Fruit fly (Drosophila melanogaster): ENCODE measurements around the gene CG14787.

DNA sequence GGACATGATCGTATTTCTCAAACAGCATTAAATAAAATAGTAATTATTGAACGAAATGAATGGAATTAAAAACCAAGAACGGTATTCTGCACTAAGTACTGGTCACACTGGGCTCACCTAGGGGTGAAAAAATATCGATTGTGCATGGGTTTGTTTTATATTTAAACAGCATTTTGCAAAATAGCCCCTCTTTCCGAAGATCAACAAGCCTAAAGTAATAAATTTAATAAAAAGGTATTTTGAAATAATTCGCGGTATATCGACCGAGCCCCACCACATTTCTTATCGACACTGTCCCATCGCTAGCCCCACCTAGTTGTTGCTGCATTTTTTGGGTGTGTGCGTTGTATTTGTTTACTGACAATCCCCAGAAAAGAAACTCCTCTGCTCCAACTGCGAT, 9.1 kb upstream of the CG14787 start, which contains the start of gene pck:
- TF ChIP-seq CG14655 (GFP tag; optimal IDR thresholded peaks at IDR 0.05) = no peak
- TF ChIP-seq Pif1A (GFP tag; optimal IDR thresholded peaks at IDR 0.05) = no peak
- TF ChIP-seq CG34367 (tag; optimal IDR thresholded peaks at IDR 0.05) = no peak
- no peak for TF ChIP-seq gl (tag; optimal IDR thresholded peaks at IDR 0.05)
- TF ChIP-seq CG17806 (tag; optimal IDR thresholded peaks at IDR 0.05) = peak; percentile 27

All from whole organism, pupa.